Worm (Caenorhabditis elegans) whole organism, late embryonic: ENCODE results near the gene npl-10.

Experiments
- C08G9.2 ChIP-seq: sonication (generic microtip); optimal IDR thresholded peaks from 2 replicates; lab custom pipeline; 2016; ENCODE audit warnings: mild to moderate bottlenecking, missing genetic modification characterization, moderate library complexity, missing compliant biosample characterization
- Y22D7AL.16 ChIP-seq: sonication (generic microtip); optimal IDR thresholded peaks from 2 replicates; lab custom pipeline; 2016; ENCODE audit warnings: missing genetic modification characterization, missing compliant biosample characterization
- ceh-30 ChIP-seq: fragments of 150-350 bp; optimal IDR thresholded peaks from 2 replicates; lab custom pipeline; 2014; ENCODE audit warnings: missing biosample characterization, missing genetic modification characterization
- dve-1 ChIP-seq: sonication (generic microtip); optimal IDR thresholded peaks from 2 replicates; lab custom pipeline; 2017; ENCODE audit warnings: antibody characterized with exemption, mild to moderate bottlenecking, missing genetic modification characterization, missing compliant biosample characterization
- fkh-10 ChIP-seq: fragments of 150-350 bp; optimal IDR thresholded peaks from 2 replicates; lab custom pipeline; 2014; ENCODE audit warnings: missing biosample characterization, missing genetic modification reagents, missing genetic modification characterization
- nfya-1 ChIP-seq: sonication (generic microtip); optimal IDR thresholded peaks from 2 replicates; lab custom pipeline; 2017; ENCODE audit warnings: missing genetic modification characterization, mild to moderate bottlenecking, missing compliant biosample characterization, antibody characterized with exemption, moderate library complexity
- pha-4 ChIP-seq: fragments of 150-350 bp; optimal IDR thresholded peaks from 2 replicates; lab custom pipeline; 2018; ENCODE audit warnings: missing biosample characterization, missing genetic modification reagents, missing genetic modification characterization
- sox-4 ChIP-seq: sonication (generic microtip); optimal IDR thresholded peaks from 2 replicates; lab custom pipeline; 2017; ENCODE audit warnings: mild to moderate bottlenecking, missing genetic modification characterization, inconsistent platforms, missing compliant biosample characterization

DNA sequence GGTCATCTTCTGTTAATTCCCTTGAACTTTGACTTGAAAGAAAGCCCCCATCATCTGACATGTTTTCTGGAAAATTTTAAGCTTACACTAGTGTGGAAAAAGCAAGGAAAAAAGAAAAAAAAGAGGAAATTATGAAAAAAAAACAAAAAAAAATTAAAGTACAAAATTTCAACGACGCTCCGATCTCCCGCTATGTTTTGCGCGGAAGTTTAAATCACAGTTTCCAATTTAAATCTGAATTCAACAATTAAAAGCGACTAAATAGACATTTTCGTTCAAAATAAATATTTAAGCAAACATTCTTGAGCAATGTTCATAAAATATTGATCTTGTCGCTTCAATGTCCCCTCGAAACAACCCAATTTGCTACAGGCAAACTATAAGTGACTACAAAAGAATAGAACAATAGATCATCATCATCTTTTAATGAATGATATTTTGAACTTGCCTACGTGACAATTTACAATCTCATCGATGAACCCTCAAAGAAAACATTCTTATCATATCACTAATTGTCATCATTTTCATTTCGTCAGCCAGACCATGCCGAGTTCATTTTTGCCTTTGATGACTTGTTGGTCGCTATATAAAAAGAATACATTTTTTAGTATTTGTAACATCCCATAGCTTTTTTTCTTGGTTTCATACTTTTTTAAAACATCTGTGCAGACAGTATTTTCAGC lies 13.9 kb downstream of the npl-10 start, which contains the start of the genes metl-6 and nit-1:
- TF ChIP-seq nfya-1 (tag; lab: Kevin White, UChicago) (no peak), sox-4 (tag; lab: Kevin White, UChicago) (no peak), pha-4 (tag; lab: Kevin White, UChicago) (no peak), dve-1 (no peak), Y22D7AL.16 (tag; lab: Kevin White, UChicago) (no peak), fkh-10 (GFP tag; lab: Kevin White, UChicago) (no peak), C08G9.2 (tag; lab: Kevin White, UChicago) (no peak), ceh-30 (no peak)
